Worm (Caenorhabditis elegans) whole organism, late embryonic: ENCODE measurements around the gene nspf-3.

Experiments
- C38D4.7 ChIP-seq: fragments of 200-800 bp; sonication (Bioruptor generic); optimal IDR thresholded peaks from 2 replicates; lab custom pipeline; 2018; ENCODE audit warnings: mild to moderate bottlenecking, missing genetic modification characterization, moderate library complexity, missing compliant biosample characterization
- F13H6.1 ChIP-seq: sonication (generic microtip); optimal IDR thresholded peaks from 2 replicates; lab custom pipeline; 2016; ENCODE audit warnings: missing genetic modification characterization, missing compliant biosample characterization
- T23F11.4 ChIP-seq: fragments of 200-800 bp; sonication (Bioruptor generic); optimal IDR thresholded peaks from 2 replicates; lab custom pipeline; 2018; ENCODE audit warnings: mild to moderate bottlenecking, missing genetic modification characterization, missing compliant biosample characterization
- ahr-1 ChIP-seq: sonication (generic microtip); optimal IDR thresholded peaks from 2 replicates; lab custom pipeline; 2016; ENCODE audit warnings: missing genetic modification characterization, missing compliant biosample characterization
- ceh-18 ChIP-seq: sonication (generic microtip); optimal IDR thresholded peaks from 2 replicates; lab custom pipeline; 2016; ENCODE audit warnings: missing genetic modification characterization, missing compliant biosample characterization
- ceh-22 ChIP-seq: sonication (generic microtip); optimal IDR thresholded peaks from 2 replicates; lab custom pipeline; 2017; ENCODE audit warnings: missing biosample characterization, missing genetic modification characterization
- ceh-34 ChIP-seq: sonication (generic microtip); optimal IDR thresholded peaks from 2 replicates; lab custom pipeline; 2016; ENCODE audit warnings: mild to moderate bottlenecking, missing genetic modification characterization, missing compliant biosample characterization
- ceh-48 ChIP-seq: sonication (generic microtip); optimal IDR thresholded peaks from 2 replicates; lab custom pipeline; 2016; ENCODE audit warnings: missing genetic modification characterization, inconsistent platforms, missing compliant biosample characterization
- ceh-9 ChIP-seq: sonication (generic microtip); optimal IDR thresholded peaks from 2 replicates; lab custom pipeline; 2016; ENCODE audit warnings: mild to moderate bottlenecking, missing genetic modification characterization, inconsistent platforms, missing compliant biosample characterization
- dve-1 ChIP-seq: sonication (generic microtip); optimal IDR thresholded peaks from 2 replicates; lab custom pipeline; 2017; ENCODE audit warnings: antibody characterized with exemption, mild to moderate bottlenecking, missing genetic modification characterization, missing compliant biosample characterization
- elt-2 ChIP-seq: sonication (generic microtip); optimal IDR thresholded peaks from 2 replicates; lab custom pipeline; 2016; ENCODE audit warnings: missing genetic modification reagents, missing genetic modification characterization, missing compliant biosample characterization
- fax-1 ChIP-seq: sonication (generic microtip); optimal IDR thresholded peaks from 2 replicates; lab custom pipeline; 2016; ENCODE audit warnings: missing genotype, missing genetic modification characterization, missing compliant biosample characterization
- hlh-13 ChIP-seq: fragments of 200-800 bp; sonication (Bioruptor generic); optimal IDR thresholded peaks from 2 replicates; lab custom pipeline; 2018; ENCODE audit warnings: mild to moderate bottlenecking, missing genetic modification characterization, missing compliant biosample characterization
- hlh-6 ChIP-seq: sonication (generic microtip); optimal IDR thresholded peaks from 2 replicates; lab custom pipeline; 2016; ENCODE audit warnings: missing genotype, missing genetic modification characterization, missing compliant biosample characterization
- hlh-8 ChIP-seq: sonication (generic microtip); optimal IDR thresholded peaks from 2 replicates; lab custom pipeline; 2016; ENCODE audit warnings: missing genotype, missing genetic modification characterization, missing compliant biosample characterization
- madf-2 ChIP-seq: sonication (generic microtip); optimal IDR thresholded peaks from 2 replicates; lab custom pipeline; 2017; ENCODE audit warnings: missing genetic modification characterization, missing compliant biosample characterization
- mec-3 ChIP-seq: sonication (generic microtip); optimal IDR thresholded peaks from 2 replicates; lab custom pipeline; 2016; ENCODE audit warnings: borderline replicate concordance, missing genetic modification characterization, missing compliant biosample characterization
- nhr-11 ChIP-seq: fragments of 150-350 bp; optimal IDR thresholded peaks from 2 replicates; lab custom pipeline; 2014; ENCODE audit warnings: missing biosample characterization, missing genetic modification characterization
- npax-4 ChIP-seq: sonication (generic microtip); optimal IDR thresholded peaks from 2 replicates; lab custom pipeline; 2016; ENCODE audit warnings: missing genetic modification characterization, missing compliant biosample characterization
- odd-2 ChIP-seq: sonication (generic microtip); optimal IDR thresholded peaks from 2 replicates; lab custom pipeline; 2017; ENCODE audit warnings: antibody characterized with exemption, mild to moderate bottlenecking, missing genetic modification characterization, missing compliant biosample characterization
- pat-9 ChIP-seq: fragments of 200-800 bp; sonication (Bioruptor generic); optimal IDR thresholded peaks from 2 replicates; lab custom pipeline; 2018; ENCODE audit warnings: mild to moderate bottlenecking, missing genetic modification characterization, moderate library complexity, missing compliant biosample characterization
- pax-1 ChIP-seq: fragments of 150-350 bp; optimal IDR thresholded peaks from 2 replicates; lab custom pipeline; 2014; ENCODE audit warnings: missing biosample characterization, missing genetic modification characterization
- pqm-1 ChIP-seq: sonication (generic microtip); optimal IDR thresholded peaks from 2 replicates; lab custom pipeline; 2016; ENCODE audit warnings: missing genetic modification characterization, missing compliant biosample characterization
- pros-1 ChIP-seq: fragments of 150-350 bp; optimal IDR thresholded peaks from 2 replicates; lab custom pipeline; 2014; ENCODE audit warnings: missing biosample characterization, missing genetic modification reagents, missing genetic modification characterization
- rnt-1 ChIP-seq: sonication (generic microtip); optimal IDR thresholded peaks from 2 replicates; lab custom pipeline; 2016; ENCODE audit warnings: missing genetic modification characterization, missing compliant biosample characterization
- syd-9 ChIP-seq: sonication (generic microtip); optimal IDR thresholded peaks from 2 replicates; lab custom pipeline; 2016; ENCODE audit warnings: mild to moderate bottlenecking, missing genetic modification characterization, moderate library complexity, missing compliant biosample characterization
- tbx-2 ChIP-seq: sonication (generic microtip); optimal IDR thresholded peaks from 2 replicates; lab custom pipeline; 2016; ENCODE audit warnings: missing genetic modification characterization, missing compliant biosample characterization
- tbx-7 ChIP-seq: sonication (generic microtip); optimal IDR thresholded peaks from 2 replicates; lab custom pipeline; 2016; ENCODE audit warnings: missing genotype, missing genetic modification characterization, missing compliant biosample characterization
- ttx-3 ChIP-seq: sonication (generic microtip); optimal IDR thresholded peaks from 2 replicates; lab custom pipeline; 2016; ENCODE audit warnings: missing genetic modification reagents, missing genetic modification characterization, missing compliant biosample characterization
- unc-3 ChIP-seq, 2 experiments: fragments of 200-800 bp in 1 of 2; sonication (Bioruptor generic) in 1 of 2; sonication (generic microtip) in 1 of 2; conservative IDR thresholded peaks in 1 of 2; optimal IDR thresholded peaks in 1 of 2; 2 replicates each; pipeline versions ENCODE4 v1.3.6 to Lab custom; 2016 to 2022; ENCODE audit warnings: missing compliant biosample characterization in 2 of 2, missing genetic modification characterization in 2 of 2, missing genetic modification reagents in 1 of 2
- unc-42 ChIP-seq: sonication (generic microtip); optimal IDR thresholded peaks from 2 replicates; lab custom pipeline; 2016; ENCODE audit warnings: missing genotype, missing genetic modification characterization, missing compliant biosample characterization
- unc-55 ChIP-seq: sonication (generic microtip); optimal IDR thresholded peaks from 2 replicates; lab custom pipeline; 2017; ENCODE audit warnings: missing biosample characterization, missing genetic modification reagents, missing genetic modification characterization
- zip-5 ChIP-seq: sonication (generic microtip); optimal IDR thresholded peaks from 2 replicates; lab custom pipeline; 2016; ENCODE audit warnings: missing genetic modification characterization, missing compliant biosample characterization

Gene nspf-3

DNA sequence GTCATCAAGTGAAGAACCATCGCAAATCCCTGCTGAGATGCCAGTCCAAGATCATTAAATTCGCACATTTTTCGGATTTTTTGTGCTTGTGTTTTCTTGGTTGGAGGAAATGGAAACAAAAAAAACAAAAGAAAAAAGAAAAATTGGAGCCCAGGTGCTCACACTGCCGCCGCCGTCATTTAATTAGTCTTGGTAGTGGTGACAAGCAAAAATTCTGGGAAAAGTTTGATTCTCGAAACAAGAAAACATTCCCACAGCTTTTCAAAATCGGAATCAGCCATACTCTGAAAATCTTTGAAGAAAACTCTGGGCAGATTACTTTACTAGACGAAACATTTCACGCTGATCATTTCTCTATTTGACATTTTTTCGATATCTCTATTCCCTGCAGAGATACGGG, 15.2 kb upstream of the nspf-3 start, which contains the start of gene srh-128:
srh-128 (minus strand) TSS at position 101 of the 400 bp plus-strand sequence.
- no peak for TF ChIP-seq unc-3 (GFP tag; conservative IDR thresholded peaks at IDR 0.05; lab: Robert Waterston, UW)
- TF ChIP-seq unc-3 (tag; optimal IDR thresholded peaks at IDR 0.05; lab: Kevin White, UChicago) = no peak
- TF ChIP-seq unc-42 (tag; lab: Kevin White, UChicago) = no peak
- no peak for TF ChIP-seq pax-1 (tag; lab: Kevin White, UChicago)
- no peak for TF ChIP-seq npax-4 (tag; lab: Kevin White, UChicago)
- TF ChIP-seq nhr-11 (tag; lab: Kevin White, UChicago) = no peak
- TF ChIP-seq ceh-34 (tag; lab: Kevin White, UChicago) = no peak
- no peak for TF ChIP-seq pros-1
- no peak for TF ChIP-seq odd-2 (tag; lab: Kevin White, UChicago)
- TF ChIP-seq C38D4.7 (GFP tag; lab: Kevin White, UChicago) = no peak
- no peak for TF ChIP-seq pqm-1 (tag; lab: Kevin White, UChicago)
- TF ChIP-seq T23F11.4 = no peak
- TF ChIP-seq ceh-22 (tag; lab: Kevin White, UChicago) = no peak
- no peak for TF ChIP-seq tbx-2 (tag; lab: Kevin White, UChicago)
- no peak for TF ChIP-seq hlh-8
- no peak for TF ChIP-seq syd-9
- TF ChIP-seq dve-1 = no peak
- no peak for TF ChIP-seq mec-3 (tag; lab: Kevin White, UChicago)
- no peak for TF ChIP-seq unc-55
- TF ChIP-seq tbx-7 = no peak

DNA sequence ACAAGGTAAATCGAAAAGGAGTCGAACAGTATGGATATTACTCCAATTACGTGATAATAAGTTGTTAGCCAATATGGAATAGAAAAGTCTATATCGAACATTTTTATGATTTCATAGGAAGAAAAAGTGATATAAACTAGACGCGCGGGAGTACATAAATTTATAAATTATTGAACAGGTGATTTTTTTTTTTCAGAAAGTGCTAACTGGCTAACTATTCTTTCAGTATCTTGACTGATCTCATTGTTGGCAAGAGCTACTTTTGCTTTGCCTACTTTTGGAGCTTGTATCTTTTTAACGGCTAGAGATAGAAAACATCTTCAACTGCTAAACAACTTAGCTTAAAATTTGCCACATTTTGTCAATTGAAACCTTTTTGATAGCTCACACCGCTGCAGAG, 12.8 kb upstream of the nspf-3 start, which contains the start of gene sri-60:
sri-60 (minus strand) TSS at position 101 of the 400 bp plus-strand sequence.
- TF ChIP-seq elt-2 (tag; lab: Kevin White, UChicago) (no peak), pat-9 (tag; lab: Kevin White, UChicago) (no peak), ttx-3 (tag; lab: Kevin White, UChicago) (no peak), ceh-22 (tag; lab: Kevin White, UChicago) (no peak), hlh-6 (tag; lab: Kevin White, UChicago) (no peak), odd-2 (tag; lab: Kevin White, UChicago) (no peak), F13H6.1 (no peak), ahr-1 (tag; lab: Kevin White, UChicago) (no peak), rnt-1 (tag; lab: Kevin White, UChicago) (no peak), mec-3 (tag; lab: Kevin White, UChicago) (no peak), pax-1 (tag; lab: Kevin White, UChicago) (no peak)

DNA sequence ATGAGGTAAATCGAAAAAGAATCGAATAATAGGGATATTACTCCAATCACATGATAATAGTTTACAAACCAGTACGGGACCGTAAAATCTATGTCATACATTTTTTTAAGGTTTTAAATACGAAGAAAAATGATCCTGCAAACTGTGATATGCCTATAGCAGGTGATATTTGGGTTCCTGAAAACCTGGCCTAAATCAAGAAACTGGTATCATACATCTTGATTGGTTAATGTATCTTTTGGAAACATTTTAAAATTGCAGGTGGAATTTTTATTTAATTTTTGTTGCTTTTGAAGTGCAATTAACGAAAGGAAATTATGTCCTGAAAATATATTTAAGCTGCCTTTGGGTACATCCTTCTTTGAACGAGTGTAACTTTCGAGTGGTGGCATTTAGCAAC, 10.2 kb upstream of the nspf-3 start, which contains the start of gene sri-61:
sri-61 (minus strand) TSS at position 101 of the 400 bp plus-strand sequence.
- TF ChIP-seq T23F11.4 = no peak
- TF ChIP-seq fax-1 (tag; lab: Kevin White, UChicago) = no peak
- no peak for TF ChIP-seq syd-9
- TF ChIP-seq zip-5 (tag; lab: Kevin White, UChicago) = no peak
- TF ChIP-seq pqm-1 (tag; lab: Kevin White, UChicago) = no peak
- no peak for TF ChIP-seq pax-1 (tag; lab: Kevin White, UChicago)
- TF ChIP-seq ceh-34 (tag; lab: Kevin White, UChicago) = no peak
- no peak for TF ChIP-seq hlh-8
- no peak for TF ChIP-seq elt-2 (tag; lab: Kevin White, UChicago)
- TF ChIP-seq madf-2 (tag; lab: Kevin White, UChicago) = no peak
- no peak for TF ChIP-seq unc-55
- no peak for TF ChIP-seq ceh-18
- no peak for TF ChIP-seq hlh-13

DNA sequence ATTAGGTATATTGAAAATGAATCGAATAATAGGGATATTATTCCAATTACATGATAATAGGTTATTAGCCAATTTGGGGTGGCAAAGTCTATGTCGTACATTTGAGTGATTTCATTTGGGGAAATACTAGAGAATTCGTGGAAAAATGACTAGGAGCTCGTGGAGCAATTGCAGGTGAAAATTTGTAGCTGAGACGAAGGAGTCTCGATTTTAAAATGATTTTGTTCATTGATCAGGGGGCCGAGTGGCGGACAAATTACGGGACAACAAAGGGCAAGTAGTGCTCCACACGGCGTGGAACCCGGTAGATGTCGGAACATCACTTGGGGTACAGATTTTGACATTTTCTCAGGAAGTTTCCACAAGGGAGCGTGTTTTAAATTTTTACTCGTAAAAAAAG, 8.4 kb upstream of the nspf-3 start, which contains the start of gene sri-62:
sri-62 (minus strand) TSS at position 101 of the 400 bp plus-strand sequence.
- TF ChIP-seq ceh-48 (tag; lab: Kevin White, UChicago) (no peak), nhr-11 (tag; lab: Kevin White, UChicago) (no peak)
- TF ChIP-seq, all 69 proteins: peak for 0

DNA sequence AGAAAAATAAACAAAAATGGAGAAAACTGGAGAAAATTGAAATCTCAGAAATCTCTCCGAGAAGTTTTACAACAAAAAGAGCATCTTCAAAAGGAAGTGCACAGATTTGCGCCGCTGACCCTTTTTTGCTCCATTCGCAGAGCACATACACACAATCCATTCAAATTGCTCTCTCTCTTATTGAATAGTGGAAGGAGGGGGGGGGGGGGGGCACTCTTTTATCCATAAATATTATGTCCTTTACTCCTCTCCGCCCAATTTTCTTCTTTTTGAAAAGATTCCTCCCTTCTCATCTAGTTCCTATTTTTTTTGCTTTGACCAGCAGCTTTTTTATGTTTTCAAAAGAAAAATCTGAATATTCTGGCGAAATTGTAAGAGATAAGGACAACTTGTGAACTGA, 5.1 kb upstream of the nspf-3 start:
- TF ChIP-seq unc-42 (tag; lab: Kevin White, UChicago) (peak; percentile 46), ceh-9 (tag; lab: Kevin White, UChicago) (no peak)
- TF ChIP-seq, all 69 proteins: peak for 1
